Worm (Caenorhabditis elegans): ENCODE data around the gene srd-70.
A peak's percentile ranks its signal among the peaks of the same experiment; 100 is the strongest.

Gene srd-70

ce11 chrV:20457155-20457554 is 3.2 kb downstream of the srd-70 start:
- TF ChIP-seq sea-1 (GFP tag; conservative IDR thresholded peaks at IDR 0.05), result no peak
- no peak for TF ChIP-seq tra-4 (tag; optimal IDR thresholded peaks at IDR 0.05)
- TF ChIP-seq hmg-4 (GFP tag; optimal IDR thresholded peaks at IDR 0.05), result no peak
- no peak for TF ChIP-seq ceh-36 (tag; optimal IDR thresholded peaks at IDR 0.05)
- TF ChIP-seq tbx-11 (GFP tag; IDR thresholded peaks at IDR 0.05), result no peak
- no peak for TF ChIP-seq flt-1 (GFP tag; IDR thresholded peaks at IDR 0.05)
- TF ChIP-seq aly-1 (tag; optimal IDR thresholded peaks at IDR 0.05), result no peak
- TF ChIP-seq scrt-1 (GFP tag; IDR thresholded peaks at IDR 0.05), result no peak
- TF ChIP-seq ets-7 (tag; optimal IDR thresholded peaks at IDR 0.05), result no peak
- no peak for TF ChIP-seq B0310.2 (tag; optimal IDR thresholded peaks at IDR 0.05)
- no peak for TF ChIP-seq ama-1 (optimal IDR thresholded peaks at IDR 0.05)

ce11 chrV:20460808-20461207 is 6.9 kb downstream of the srd-70 start, which contains the start of gene B0250.18:
B0250.18 (minus strand) TSS chrV:20460908.
- TF ChIP-seq ceh-13 (GFP tag; optimal IDR thresholded peaks at IDR 0.05) (no peak), ceh-36 (tag; optimal IDR thresholded peaks at IDR 0.05) (no peak), tra-4 (tag; optimal IDR thresholded peaks at IDR 0.05) (no peak), flt-1 (GFP tag; IDR thresholded peaks at IDR 0.05) (no peak), ets-7 (tag; optimal IDR thresholded peaks at IDR 0.05) (no peak)

- TF ChIP-seq tbx-37 (GFP tag; conservative IDR thresholded peaks at IDR 0.05) (no peak), hmg-4 (GFP tag; optimal IDR thresholded peaks at IDR 0.05) (peak; percentile 9)
Measured at ce11 chrV:20464778-20465177, 10.9 kb downstream of the srd-70 start.

- no peak for TF ChIP-seq ceh-36 (tag; optimal IDR thresholded peaks at IDR 0.05)
- no peak for TF ChIP-seq tbx-37 (GFP tag; conservative IDR thresholded peaks at IDR 0.05)
- TF ChIP-seq tra-4 (tag; optimal IDR thresholded peaks at IDR 0.05), result no peak
- TF ChIP-seq hmg-4 (GFP tag; optimal IDR thresholded peaks at IDR 0.05), result no peak
- no peak for TF ChIP-seq B0310.2 (tag; optimal IDR thresholded peaks at IDR 0.05)
- TF ChIP-seq pes-1 (GFP tag; IDR thresholded peaks at IDR 0.05), result no peak
- no peak for TF ChIP-seq ama-1 (optimal IDR thresholded peaks at IDR 0.05)
- no peak for TF ChIP-seq aly-1 (tag; optimal IDR thresholded peaks at IDR 0.05)
- no peak for TF ChIP-seq tbx-11 (GFP tag; IDR thresholded peaks at IDR 0.05)
- TF ChIP-seq ets-7 (tag; optimal IDR thresholded peaks at IDR 0.05), result no peak
- TF ChIP-seq F13C5.2 (tag; optimal IDR thresholded peaks at IDR 0.05), result no peak
- TF ChIP-seq hmbx-1 (tag; optimal IDR thresholded peaks at IDR 0.05), result no peak
- no peak for TF ChIP-seq ceh-13 (GFP tag; optimal IDR thresholded peaks at IDR 0.05)
- TF ChIP-seq sea-1 (GFP tag; conservative IDR thresholded peaks at IDR 0.05), result no peak
- no peak for TF ChIP-seq flt-1 (GFP tag; IDR thresholded peaks at IDR 0.05)
- no peak for TF ChIP-seq scrt-1 (GFP tag; IDR thresholded peaks at IDR 0.05)
Measured at ce11 chrV:20470385-20470784, 16.5 kb downstream of the srd-70 start, which contains the start of gene B0250.8. B0250.8 (minus strand) TSS chrV:20470485.

ce11 chrV:20475029-20475428 is 21.1 kb downstream of the srd-70 start:
- no peak for TF ChIP-seq tbx-11 (GFP tag; IDR thresholded peaks at IDR 0.05)
- no peak for TF ChIP-seq flt-1 (GFP tag; IDR thresholded peaks at IDR 0.05)
- TF ChIP-seq hmbx-1 (tag; optimal IDR thresholded peaks at IDR 0.05), result no peak
- no peak for TF ChIP-seq tbx-37 (GFP tag; conservative IDR thresholded peaks at IDR 0.05)
- no peak for TF ChIP-seq hmg-4 (GFP tag; optimal IDR thresholded peaks at IDR 0.05)
- no peak for TF ChIP-seq ceh-13 (GFP tag; optimal IDR thresholded peaks at IDR 0.05)
- TF ChIP-seq scrt-1 (GFP tag; IDR thresholded peaks at IDR 0.05), result no peak
- TF ChIP-seq F13C5.2 (tag; optimal IDR thresholded peaks at IDR 0.05), result no peak
- no peak for TF ChIP-seq pes-1 (GFP tag; IDR thresholded peaks at IDR 0.05)
- TF ChIP-seq ets-7 (tag; optimal IDR thresholded peaks at IDR 0.05), result no peak
- TF ChIP-seq ceh-36 (tag; optimal IDR thresholded peaks at IDR 0.05), result no peak
- TF ChIP-seq hnd-1 (tag; optimal IDR thresholded peaks at IDR 0.05), result no peak
- TF ChIP-seq tra-4 (tag; optimal IDR thresholded peaks at IDR 0.05), result no peak
- TF ChIP-seq ama-1 (optimal IDR thresholded peaks at IDR 0.05), result no peak
- no peak for TF ChIP-seq sea-1 (GFP tag; conservative IDR thresholded peaks at IDR 0.05)

ce11 chrV:20475830-20476229 is 21.9 kb downstream of the srd-70 start, which contains the start of gene B0250.7:
B0250.7 (minus strand) TSS chrV:20476061.
- TF ChIP-seq tbx-37 (GFP tag; conservative IDR thresholded peaks at IDR 0.05), result no peak
- TF ChIP-seq hnd-1 (tag; optimal IDR thresholded peaks at IDR 0.05), result no peak
- TF ChIP-seq ama-1 (optimal IDR thresholded peaks at IDR 0.05), result no peak
- no peak for TF ChIP-seq hmbx-1 (tag; optimal IDR thresholded peaks at IDR 0.05)
- no peak for TF ChIP-seq ets-7 (tag; optimal IDR thresholded peaks at IDR 0.05)
- TF ChIP-seq tbx-11 (GFP tag; IDR thresholded peaks at IDR 0.05), result no peak
- no peak for TF ChIP-seq ceh-13 (GFP tag; optimal IDR thresholded peaks at IDR 0.05)
- TF ChIP-seq flt-1 (GFP tag; IDR thresholded peaks at IDR 0.05), result no peak
- TF ChIP-seq F13C5.2 (tag; optimal IDR thresholded peaks at IDR 0.05), result no peak
- TF ChIP-seq tra-4 (tag; optimal IDR thresholded peaks at IDR 0.05), result no peak

ce11 chrV:20476514-20476913 is 22.6 kb downstream of the srd-70 start:
- TF ChIP-seq scrt-1 (GFP tag; IDR thresholded peaks at IDR 0.05) (no peak), hnd-1 (tag; optimal IDR thresholded peaks at IDR 0.05) (no peak), pes-1 (GFP tag; IDR thresholded peaks at IDR 0.05) (no peak), sea-1 (GFP tag; conservative IDR thresholded peaks at IDR 0.05) (no peak), ceh-13 (GFP tag; optimal IDR thresholded peaks at IDR 0.05) (no peak), tbx-11 (GFP tag; IDR thresholded peaks at IDR 0.05) (no peak), B0310.2 (tag; optimal IDR thresholded peaks at IDR 0.05) (no peak)

ce11 chrV:20476981-20477380 is 23.1 kb downstream of the srd-70 start:
- TF ChIP-seq tra-4 (tag; optimal IDR thresholded peaks at IDR 0.05) (no peak), hnd-1 (tag; optimal IDR thresholded peaks at IDR 0.05) (no peak), ama-1 (optimal IDR thresholded peaks at IDR 0.05) (no peak), ets-7 (tag; optimal IDR thresholded peaks at IDR 0.05) (no peak)
